Fruit fly (Drosophila melanogaster) whole organism, adult: ENCODE data around the gene simj.

Source experiments
- CG11617 ChIP-seq: fragments of 200-800 bp; sonication (Bioruptor generic); optimal IDR thresholded peaks from 2 replicates; lab custom pipeline; 2017; ENCODE audit warnings: mild to moderate bottlenecking, missing biosample characterization, missing genetic modification reagents, missing genetic modification characterization
- CG12768 ChIP-seq: fragments of 200-800 bp; sonication (Bioruptor generic); optimal IDR thresholded peaks from 2 replicates; lab custom pipeline; 2017; ENCODE audit warnings: missing biosample characterization, missing genetic modification characterization, mild to moderate bottlenecking, moderate library complexity, missing genetic modification reagents
- CG14711 ChIP-seq: fragments of 200-800 bp; sonication (Bioruptor generic); optimal IDR thresholded peaks from 2 replicates; lab custom pipeline; 2018; ENCODE audit warnings: missing biosample characterization, mild to moderate bottlenecking, missing genetic modification characterization, moderate library complexity
- CG1620 ChIP-seq: fragments of 200-800 bp; sonication (Bioruptor generic); optimal IDR thresholded peaks from 2 replicates; lab custom pipeline; 2016; ENCODE audit warnings: missing biosample characterization, missing genetic modification characterization
- CG33017 ChIP-seq: fragments of 200-800 bp; sonication (Bioruptor generic); optimal IDR thresholded peaks from 2 replicates; lab custom pipeline; 2018; ENCODE audit warnings: missing biosample characterization, mild to moderate bottlenecking, missing genetic modification characterization, moderate library complexity
- CG5204 ChIP-seq: fragments of 200-800 bp; sonication (Bioruptor generic); optimal IDR thresholded peaks from 2 replicates; lab custom pipeline; 2016; ENCODE audit warnings: missing biosample characterization, missing genetic modification characterization
- CG7045 ChIP-seq: fragments of 200-800 bp; sonication (Bioruptor generic); optimal IDR thresholded peaks from 2 replicates; lab custom pipeline; 2017; ENCODE audit warnings: missing biosample characterization, mild to moderate bottlenecking, missing genetic modification characterization
- CG7101 ChIP-seq: fragments of 200-800 bp; sonication (Bioruptor generic); optimal IDR thresholded peaks from 2 replicates; lab custom pipeline; 2018; ENCODE audit warnings: missing biosample characterization, mild to moderate bottlenecking, missing genetic modification characterization, moderate library complexity
- Clk ChIP-seq: fragments of 200-800 bp; sonication (Bioruptor generic); optimal IDR thresholded peaks from 2 replicates; lab custom pipeline; 2017; ENCODE audit warnings: missing biosample characterization, missing genetic modification characterization
- Crg-1 ChIP-seq: fragments of 200-800 bp; sonication (Bioruptor generic); optimal IDR thresholded peaks from 2 replicates; lab custom pipeline; 2016; ENCODE audit warnings: missing biosample characterization, missing genetic modification characterization
- Hr96 ChIP-seq: fragments of 200-800 bp; sonication (Bioruptor generic); optimal IDR thresholded peaks from 2 replicates; lab custom pipeline; 2016; ENCODE audit warnings: missing biosample characterization, missing genetic modification characterization
- Mnt ChIP-seq: fragments of 200-800 bp; sonication (Bioruptor generic); optimal IDR thresholded peaks from 2 replicates; lab custom pipeline; 2016; ENCODE audit warnings: missing biosample characterization, mild to moderate bottlenecking, missing genetic modification characterization
- bab1 ChIP-seq: fragments of 200-800 bp; sonication (Bioruptor generic); optimal IDR thresholded peaks from 3 replicates; lab custom pipeline; 2019; ENCODE audit warnings: missing biosample characterization, mild to moderate bottlenecking, missing genetic modification characterization, moderate library complexity
- cic ChIP-seq: fragments of 200-800 bp; sonication (Bioruptor generic); optimal IDR thresholded peaks from 2 replicates; lab custom pipeline; 2017; ENCODE audit warnings: missing biosample characterization, mild to moderate bottlenecking, missing genetic modification characterization, moderate library complexity
- cnc ChIP-seq, 2 experiments: fragments of >200 bp; optimal IDR thresholded peaks; 2 replicates each; lab custom pipeline; 2017
- kay ChIP-seq: fragments of 200-800 bp; sonication (Bioruptor generic); peaks from one replicate; lab custom pipeline; 2016; ENCODE audit warnings: missing biosample characterization, missing genetic modification characterization, borderline replicate concordance
- ovo ChIP-seq: fragments of 200-800 bp; sonication (Bioruptor generic); optimal IDR thresholded peaks from 2 replicates; lab custom pipeline; 2016; ENCODE audit warnings: missing biosample characterization, missing genetic modification characterization
- pad ChIP-seq: fragments of 200-800 bp; sonication (Bioruptor generic); optimal IDR thresholded peaks from 3 replicates; lab custom pipeline; 2017; ENCODE audit warnings: missing biosample characterization, missing genetic modification characterization, mild to moderate bottlenecking, moderate library complexity, missing genetic modification reagents
- tj ChIP-seq: fragments of 200-800 bp; sonication (Bioruptor generic); optimal IDR thresholded peaks from 3 replicates; lab custom pipeline; 2017; ENCODE audit warnings: missing biosample characterization, mild to moderate bottlenecking, missing genetic modification characterization, moderate library complexity
- toe ChIP-seq: fragments of 200-800 bp; sonication (Bioruptor generic); optimal IDR thresholded peaks from 2 replicates; lab custom pipeline; 2016; ENCODE audit warnings: missing biosample characterization, missing genetic modification characterization

Gene simj

dm6 chr3L:10719771-10720170, 55.2 kb downstream of the simj start:
- TF ChIP-seq toe (GFP tag; lab: Kevin White, UChicago) (no peak), CG1620 (no peak), CG14711 (tag; lab: Kevin White, UChicago) (no peak), CG7101 (no peak), pad (GFP tag; lab: Kevin White, UChicago) (no peak), Hr96 (GFP tag; lab: Kevin White, UChicago) (no peak), CG33017 (tag; lab: Kevin White, UChicago) (no peak), tj (GFP tag; lab: Kevin White, UChicago) (no peak), Mnt (no peak), kay (GFP tag; lab: Kevin White, UChicago) (no peak), CG12768 (GFP tag; lab: Kevin White, UChicago) (no peak), CG5204 (GFP tag; lab: Kevin White, UChicago) (no peak), cnc (optimal IDR thresholded peaks at IDR 0.05; lab: Kevin White, UChicago) (no peak), CG11617 (no peak), Crg-1 (no peak), ovo (GFP tag; lab: Kevin White, UChicago) (no peak)

- TF ChIP-seq tj (GFP tag; lab: Kevin White, UChicago) = no peak
- TF ChIP-seq toe (GFP tag; lab: Kevin White, UChicago) = no peak
- TF ChIP-seq ovo (GFP tag; lab: Kevin White, UChicago) = no peak
- no peak for TF ChIP-seq cic (GFP tag; lab: Kevin White, UChicago)
These were observed 58.1 kb downstream of the simj start for dm6 chr3L:10722607-10723006.

dm6 chr3L:10723596-10723995, 59.1 kb downstream of the simj start:
- TF ChIP-seq CG1620 (no peak), CG14711 (tag; lab: Kevin White, UChicago) (no peak)

- TF ChIP-seq ovo (GFP tag; lab: Kevin White, UChicago) = no peak
- TF ChIP-seq CG12768 (GFP tag; lab: Kevin White, UChicago) = no peak
- no peak for TF ChIP-seq CG1620
- no peak for TF ChIP-seq toe (GFP tag; lab: Kevin White, UChicago)
- no peak for TF ChIP-seq Hr96 (GFP tag; lab: Kevin White, UChicago)
- TF ChIP-seq bab1 = no peak
- no peak for TF ChIP-seq pad (GFP tag; lab: Kevin White, UChicago)
- TF ChIP-seq CG11617 = no peak
- TF ChIP-seq CG7101 = no peak
- no peak for TF ChIP-seq cnc (optimal IDR thresholded peaks at IDR 0.05; lab: Kevin White, UChicago)
- TF ChIP-seq CG14711 (tag; lab: Kevin White, UChicago) = no peak
- no peak for TF ChIP-seq cic (GFP tag; lab: Kevin White, UChicago)
- no peak for TF ChIP-seq kay (GFP tag; lab: Kevin White, UChicago)
- TF ChIP-seq CG5204 (GFP tag; lab: Kevin White, UChicago) = no peak
- TF ChIP-seq tj (GFP tag; lab: Kevin White, UChicago) = no peak
- TF ChIP-seq CG33017 (tag; lab: Kevin White, UChicago) = no peak
- TF ChIP-seq Crg-1 = no peak
- no peak for TF ChIP-seq CG7045 (GFP tag; lab: Kevin White, UChicago)
These were observed 60.4 kb downstream of the simj start for dm6 chr3L:10724810-10725444.

DNA sequence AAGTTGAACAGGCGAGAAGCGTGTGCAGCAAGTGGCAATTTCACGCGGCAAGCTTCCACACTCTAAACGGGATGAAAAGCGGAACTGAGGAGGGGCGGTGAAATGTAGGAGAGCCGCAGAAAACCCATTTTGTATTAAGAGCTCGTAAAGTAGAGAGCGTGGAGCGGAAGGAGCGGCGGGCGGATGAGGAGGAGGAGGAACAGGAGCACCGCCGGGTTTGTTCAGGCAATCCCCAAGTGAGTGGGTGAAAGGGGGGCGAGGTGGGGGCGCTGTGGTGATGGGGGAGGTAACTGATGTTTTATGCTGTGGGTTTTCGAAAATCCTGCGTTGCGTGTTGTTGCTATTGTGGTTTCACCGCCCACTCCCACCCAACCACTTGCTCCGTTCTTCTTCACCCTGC, 62.6 kb downstream of the simj start:
- no peak for TF ChIP-seq Mnt
- TF ChIP-seq Crg-1 = no peak
- TF ChIP-seq CG11617 = no peak
- TF ChIP-seq CG7101 = no peak
- TF ChIP-seq ovo (GFP tag; lab: Kevin White, UChicago) = no peak
- TF ChIP-seq CG14711 (tag; lab: Kevin White, UChicago) = no peak
- no peak for TF ChIP-seq CG1620
- no peak for TF ChIP-seq pad (GFP tag; lab: Kevin White, UChicago)
- no peak for TF ChIP-seq toe (GFP tag; lab: Kevin White, UChicago)
- no peak for TF ChIP-seq CG7045 (GFP tag; lab: Kevin White, UChicago)
- no peak for TF ChIP-seq cnc (optimal IDR thresholded peaks at IDR 0.05; lab: Kevin White, UChicago)
- no peak for TF ChIP-seq CG33017 (tag; lab: Kevin White, UChicago)
- no peak for TF ChIP-seq tj (GFP tag; lab: Kevin White, UChicago)
- no peak for TF ChIP-seq cic (GFP tag; lab: Kevin White, UChicago)
- no peak for TF ChIP-seq kay (GFP tag; lab: Kevin White, UChicago)
- TF ChIP-seq Hr96 (GFP tag; lab: Kevin White, UChicago) = no peak
- TF ChIP-seq bab1 = no peak

dm6 chr3L:10732032-10732431, 67.5 kb downstream of the simj start:
- TF ChIP-seq bab1 (no peak), tj (GFP tag; lab: Kevin White, UChicago) (no peak), cic (GFP tag; lab: Kevin White, UChicago) (no peak), kay (GFP tag; lab: Kevin White, UChicago) (no peak), CG5204 (GFP tag; lab: Kevin White, UChicago) (no peak), Hr96 (GFP tag; lab: Kevin White, UChicago) (no peak), CG1620 (no peak), CG14711 (tag; lab: Kevin White, UChicago) (no peak), CG11617 (no peak), Mnt (no peak), CG7045 (GFP tag; lab: Kevin White, UChicago) (no peak), toe (GFP tag; lab: Kevin White, UChicago) (no peak), CG7101 (no peak), Crg-1 (no peak), ovo (GFP tag; lab: Kevin White, UChicago) (no peak), Clk (no peak), cnc (optimal IDR thresholded peaks at IDR 0.05; lab: Kevin White, UChicago) (no peak), CG12768 (GFP tag; lab: Kevin White, UChicago) (no peak), pad (GFP tag; lab: Kevin White, UChicago) (no peak)
